Worm (Caenorhabditis elegans) whole organism, L3 larva: Measurements from ENCODE around the gene R07E5.7.

ENCODE experiments used
- ceh-82 ChIP-seq: fragments of 150-350 bp; optimal IDR thresholded peaks from 2 replicates; lab custom pipeline; 2014; ENCODE audit warnings: missing biosample characterization, missing genetic modification characterization
- elt-2 ChIP-seq: sonication (generic microtip); optimal IDR thresholded peaks from 2 replicates; lab custom pipeline; 2016; ENCODE audit warnings: missing genetic modification reagents, mild to moderate bottlenecking, missing genetic modification characterization, missing compliant biosample characterization
- fkh-10 ChIP-seq: sonication (generic microtip); optimal IDR thresholded peaks from 2 replicates; lab custom pipeline; 2017; ENCODE audit warnings: missing biosample characterization, missing genetic modification reagents, missing genetic modification characterization
- nhr-11 ChIP-seq: fragments of 150-350 bp; optimal IDR thresholded peaks from 2 replicates; lab custom pipeline; 2014; ENCODE audit warnings: missing biosample characterization, missing genetic modification characterization
- nhr-28 ChIP-seq: fragments of 150-350 bp; optimal IDR thresholded peaks from 2 replicates; lab custom pipeline; 2014; ENCODE audit warnings: missing biosample characterization, missing genetic modification characterization
- pha-4 ChIP-seq: fragments of 150-350 bp; optimal IDR thresholded peaks from 2 replicates; lab custom pipeline; 2014; ENCODE audit warnings: missing biosample characterization, missing genetic modification reagents, missing genetic modification characterization
- skn-1 ChIP-seq: fragments of 150-350 bp; optimal IDR thresholded peaks from 2 replicates; lab custom pipeline; 2014; ENCODE audit warnings: missing biosample characterization, missing genetic modification characterization
- snpc-4 ChIP-seq: fragments of 150-350 bp; optimal IDR thresholded peaks from 2 replicates; lab custom pipeline; 2014; ENCODE audit warnings: missing biosample characterization, missing genetic modification characterization
- tbx-2 ChIP-seq: sonication (generic microtip); optimal IDR thresholded peaks from 2 replicates; lab custom pipeline; 2016; ENCODE audit warnings: mild to moderate bottlenecking, missing genetic modification characterization, missing compliant biosample characterization
- unc-62 ChIP-seq: fragments of 150-350 bp; sonication (generic microtip); optimal IDR thresholded peaks from 4 replicates; lab custom pipeline; 2014; ENCODE audit warnings: missing biosample characterization, missing genetic modification reagents, missing genetic modification characterization
- zag-1 ChIP-seq: fragments of 150-350 bp; optimal IDR thresholded peaks from 2 replicates; lab custom pipeline; 2014; ENCODE audit warnings: missing biosample characterization, missing genetic modification characterization
- ztf-4 ChIP-seq: fragments of 150-350 bp; optimal IDR thresholded peaks from 2 replicates; lab custom pipeline; 2014; ENCODE audit warnings: missing biosample characterization, missing genetic modification characterization

DNA sequence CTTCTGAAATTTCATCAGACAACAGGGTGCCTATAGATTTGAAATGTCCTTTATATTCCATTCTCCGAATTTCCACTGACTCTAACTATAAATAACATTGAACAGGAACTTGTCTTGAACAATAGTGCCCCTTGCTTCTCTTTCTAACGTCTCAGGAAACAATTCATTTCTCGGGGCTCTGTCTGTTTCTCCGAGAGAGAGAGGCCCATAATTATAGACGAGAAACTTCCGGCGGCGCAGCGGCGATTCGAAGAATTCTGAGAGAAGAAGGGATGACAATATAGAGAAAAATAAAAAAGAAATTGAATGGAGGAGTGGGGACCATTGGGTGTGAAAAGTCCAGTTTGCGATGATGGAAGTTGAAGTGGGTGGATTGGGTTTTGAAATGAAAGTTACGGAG is 41.3 kb upstream of the R07E5.7 start:
- no peak for TF ChIP-seq ztf-4 (tag; lab: Kevin White, UChicago)
- no peak for TF ChIP-seq nhr-11
- no peak for TF ChIP-seq fkh-10
- TF ChIP-seq zag-1 (tag; lab: Kevin White, UChicago): no peak
- TF ChIP-seq nhr-28 (tag; lab: Kevin White, UChicago): no peak
- no peak for TF ChIP-seq ceh-82
- TF ChIP-seq unc-62 (GFP tag; lab: Kevin White, UChicago): no peak
- no peak for TF ChIP-seq elt-2 (tag; lab: Kevin White, UChicago)
- no peak for TF ChIP-seq pha-4 (tag; lab: Kevin White, UChicago)
- TF ChIP-seq snpc-4 (tag; lab: Kevin White, UChicago): no peak
- TF ChIP-seq tbx-2: peak; percentile 22
- TF ChIP-seq skn-1 (tag; lab: Kevin White, UChicago): no peak
